Worm (Caenorhabditis elegans) whole organism, mixed stage, embryonic: ENCODE results near the gene col-129.

ENCODE experiments used
- blmp-1 ChIP-seq: fragments of 150-350 bp; optimal IDR thresholded peaks from 2 replicates; lab custom pipeline; 2014; ENCODE audit warnings: missing biosample characterization, missing genetic modification characterization
- flh-1 ChIP-seq: fragments of 200-800 bp; sonication (Bioruptor generic); optimal IDR thresholded peaks from 2 replicates; lab custom pipeline; 2018; ENCODE audit warnings: mild to moderate bottlenecking, missing genetic modification characterization, moderate library complexity, missing compliant biosample characterization
- nhr-76 ChIP-seq: sonication (generic microtip); optimal IDR thresholded peaks from 2 replicates; lab custom pipeline; 2017; ENCODE audit warnings: missing biosample characterization, missing genetic modification characterization
- pha-4 ChIP-seq: fragments of 150-350 bp; optimal IDR thresholded peaks from 2 replicates; lab custom pipeline; 2018; ENCODE audit warnings: missing biosample characterization, missing genetic modification reagents, missing genetic modification characterization

DNA sequence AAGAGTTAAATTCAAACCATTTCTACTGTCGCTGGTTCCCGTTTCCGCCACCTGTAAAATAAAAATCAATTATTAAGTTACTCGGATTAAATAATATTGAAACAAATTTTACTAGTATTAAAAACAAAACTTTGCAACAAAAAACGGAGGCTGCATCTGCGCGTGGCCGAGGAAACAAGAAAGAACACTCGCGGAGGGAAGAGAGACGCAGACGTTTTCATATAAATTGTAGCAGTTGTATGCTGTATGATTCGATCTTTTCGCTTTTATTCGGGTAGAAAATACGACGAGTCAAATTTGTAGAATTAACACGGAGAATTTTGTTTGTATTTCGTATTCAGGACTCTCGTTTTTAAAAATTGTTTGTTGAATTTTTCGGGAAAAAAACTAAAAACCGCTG lies 35.4 kb upstream of the col-129 start, which contains the start of gene B0001.3:
- TF ChIP-seq nhr-76 (tag; lab: Kevin White, UChicago) (no peak), blmp-1 (tag; lab: Kevin White, UChicago) (no peak), pha-4 (tag; lab: Kevin White, UChicago) (no peak), flh-1 (GFP tag; lab: Kevin White, UChicago) (no peak)
